Worm (Caenorhabditis elegans) whole organism, early embryonic: Measurements from ENCODE around the gene sulp-4.

Source experiments
- B0310.2 ChIP-seq: sonication (generic microtip); optimal IDR thresholded peaks from 2 replicates; lab custom pipeline; 2016; ENCODE audit warnings: mild to moderate bottlenecking, missing genetic modification characterization, missing compliant biosample characterization
- F13C5.2 ChIP-seq: sonication (generic microtip); optimal IDR thresholded peaks from 2 replicates; lab custom pipeline; 2017; ENCODE audit warnings: mild to moderate bottlenecking, missing genetic modification characterization, inconsistent platforms, missing compliant biosample characterization
- aly-1 ChIP-seq: sonication (generic microtip); optimal IDR thresholded peaks from 2 replicates; lab custom pipeline; 2016; ENCODE audit warnings: missing genetic modification characterization, missing compliant biosample characterization
- ama-1 ChIP-seq: fragments of 150-350 bp; optimal IDR thresholded peaks from 2 replicates; lab custom pipeline; 2014
- ceh-13 ChIP-seq: fragments of 200-800 bp; sonication (Bioruptor generic); optimal IDR thresholded peaks from 2 replicates; lab custom pipeline; 2018; ENCODE audit warnings: mild to moderate bottlenecking, missing genetic modification characterization, missing compliant biosample characterization
- ceh-36 ChIP-seq: sonication (generic microtip); optimal IDR thresholded peaks from 2 replicates; lab custom pipeline; 2016; ENCODE audit warnings: missing genetic modification characterization, inconsistent platforms, missing compliant biosample characterization
- ets-7 ChIP-seq: sonication (generic microtip); optimal IDR thresholded peaks from 2 replicates; lab custom pipeline; 2016; ENCODE audit warnings: missing genotype, missing genetic modification characterization, missing compliant biosample characterization
- flt-1 ChIP-seq: fragments of 200-800 bp; sonication (Bioruptor generic); IDR thresholded peaks from 2 replicates; pipeline ENCODE4 v1.3.6; 2022; ENCODE audit warnings: missing genetic modification characterization, missing compliant biosample characterization
- hmbx-1 ChIP-seq: sonication (generic microtip); optimal IDR thresholded peaks from 2 replicates; lab custom pipeline; 2016; ENCODE audit warnings: mild to moderate bottlenecking, missing genetic modification characterization, missing compliant biosample characterization
- hmg-4 ChIP-seq: fragments of 200-800 bp; sonication (Bioruptor generic); optimal IDR thresholded peaks from 2 replicates; lab custom pipeline; 2018; ENCODE audit warnings: mild to moderate bottlenecking, missing genetic modification characterization, missing compliant biosample characterization
- hnd-1 ChIP-seq: sonication (generic microtip); optimal IDR thresholded peaks from 2 replicates; lab custom pipeline; 2016; ENCODE audit warnings: missing genetic modification characterization, missing compliant biosample characterization
- pes-1 ChIP-seq: fragments of 200-800 bp; sonication (Bioruptor generic); IDR thresholded peaks from 2 replicates; pipeline ENCODE4 v1.3.6; 2022; ENCODE audit warnings: missing genetic modification reagents, missing genetic modification characterization, missing compliant biosample characterization
- scrt-1 ChIP-seq: fragments of 200-800 bp; sonication (Bioruptor generic); IDR thresholded peaks from 2 replicates; pipeline ENCODE4 v1.3.6; 2022; ENCODE audit warnings: missing genetic modification characterization, missing compliant biosample characterization
- sea-1 ChIP-seq: fragments of 200-800 bp; sonication (Bioruptor generic); conservative IDR thresholded peaks from 2 replicates; pipeline ENCODE4 v1.3.6; 2022; ENCODE audit warnings: missing genetic modification characterization, missing compliant biosample characterization
- tbx-11 ChIP-seq: fragments of 200-800 bp; sonication (Bioruptor generic); IDR thresholded peaks from 2 replicates; pipeline ENCODE4 v1.3.6; 2022; ENCODE audit warnings: missing genetic modification characterization, missing compliant biosample characterization
- tbx-37 ChIP-seq: fragments of 200-800 bp; sonication (Bioruptor generic); conservative IDR thresholded peaks from 2 replicates; pipeline ENCODE4 v1.3.6; 2022; ENCODE audit warnings: missing genetic modification reagents, missing genetic modification characterization, missing compliant biosample characterization
- tra-4 ChIP-seq: sonication (generic microtip); optimal IDR thresholded peaks from 2 replicates; lab custom pipeline; 2017; ENCODE audit warnings: missing genetic modification characterization, missing compliant biosample characterization

Gene sulp-4

DNA sequence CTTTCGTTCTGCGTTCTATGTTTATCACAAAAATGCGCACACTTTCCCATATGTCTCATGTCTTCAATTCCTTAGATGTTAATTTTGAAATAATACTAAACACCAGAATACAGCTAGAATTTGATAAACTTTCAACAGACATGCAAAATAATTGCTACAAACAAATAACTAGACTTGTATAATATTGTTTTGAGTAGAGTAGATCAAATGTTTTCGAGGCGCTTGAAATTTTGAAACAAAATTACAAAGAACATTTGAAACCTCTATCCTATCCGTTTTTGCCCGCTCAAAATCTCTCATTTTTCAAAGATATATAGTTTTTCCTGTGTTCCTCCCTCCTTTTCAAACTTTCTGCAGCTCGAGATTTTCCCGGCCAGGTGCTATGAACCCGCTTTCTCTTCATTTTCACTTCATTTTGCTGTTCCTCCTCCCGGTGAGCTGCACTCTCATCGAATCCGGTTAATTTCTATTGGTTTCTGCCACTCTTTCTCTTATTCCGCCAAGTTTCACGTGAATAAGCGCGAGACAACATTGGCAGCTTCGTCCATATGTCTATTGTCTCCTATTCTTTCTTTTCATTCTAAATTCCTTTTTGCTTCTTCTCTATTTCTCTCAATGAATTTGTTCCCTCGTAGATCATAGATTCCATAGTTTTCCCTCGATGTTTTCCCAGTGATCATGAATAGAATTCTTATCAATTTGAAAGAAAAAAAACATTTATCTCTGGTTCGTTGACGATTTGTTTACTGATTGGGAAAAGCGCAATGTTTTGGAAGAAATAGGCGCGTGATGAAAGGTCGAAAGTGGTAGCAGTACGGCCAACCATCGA is 46.7 kb downstream of the sulp-4 start:
- TF ChIP-seq aly-1 (tag; lab: Kevin White, UChicago) (no peak), F13C5.2 (tag; lab: Kevin White, UChicago) (no peak), ama-1 (lab: Kevin White, UChicago) (no peak), ceh-36 (tag; lab: Kevin White, UChicago) (no peak), tbx-11 (GFP tag; lab: Robert Waterston, UW) (no peak), ets-7 (no peak), tbx-37 (no peak), B0310.2 (tag; lab: Kevin White, UChicago) (no peak), ceh-13 (GFP tag; lab: Kevin White, UChicago) (no peak), sea-1 (no peak), flt-1 (no peak), tra-4 (tag; lab: Kevin White, UChicago) (no peak), hnd-1 (tag; lab: Kevin White, UChicago) (no peak), hmbx-1 (tag; lab: Kevin White, UChicago) (no peak), pes-1 (no peak), scrt-1 (GFP tag; lab: Robert Waterston, UW) (no peak), hmg-4 (GFP tag; lab: Kevin White, UChicago) (no peak)

DNA sequence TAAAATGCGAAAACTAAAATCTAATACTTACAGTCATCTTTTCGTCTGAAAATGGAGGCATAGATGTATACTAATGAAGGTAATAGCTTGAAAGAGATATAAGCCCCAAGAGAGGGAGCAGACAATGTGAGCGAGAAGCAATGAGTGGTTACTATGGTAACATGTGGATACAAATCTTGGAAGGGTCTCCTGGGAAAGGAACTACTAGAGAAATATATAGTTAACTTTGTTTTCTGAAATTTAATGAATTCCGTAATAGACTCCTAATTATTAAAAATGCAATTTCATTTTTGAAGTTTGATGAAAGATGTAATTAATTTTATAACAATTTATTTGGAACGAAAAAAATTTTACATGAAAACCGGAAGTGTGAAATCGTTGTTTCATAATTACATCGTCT is 52.2 kb downstream of the sulp-4 start, which contains the start of gene osm-6:
osm-6 (minus strand) TSS at position 101 of the 400 bp plus-strand sequence.
- TF ChIP-seq tbx-37 (no peak), ets-7 (no peak), hmg-4 (GFP tag; lab: Kevin White, UChicago) (no peak), B0310.2 (tag; lab: Kevin White, UChicago) (no peak), sea-1 (no peak), pes-1 (no peak), tra-4 (tag; lab: Kevin White, UChicago) (no peak)
